Worm (Caenorhabditis elegans) whole organism, midembryonic: Measurements from ENCODE around the gene pat-6.

Experiments
- flt-1 ChIP-seq: fragments of 200-800 bp; sonication (Bioruptor generic); IDR thresholded peaks from 2 replicates; pipeline ENCODE4 v1.3.6; 2022; ENCODE audit warnings: missing genetic modification characterization, missing compliant biosample characterization
- klf-2 ChIP-seq: fragments of 200-800 bp; sonication (Bioruptor generic); conservative IDR thresholded peaks from 2 replicates; pipeline ENCODE4 v1.3.6; 2022; ENCODE audit warnings: missing genetic modification reagents, missing genetic modification characterization, missing compliant biosample characterization
- med-1 ChIP-seq: sonication (generic microtip); optimal IDR thresholded peaks from 2 replicates; lab custom pipeline; 2017; ENCODE audit warnings: missing genetic modification characterization, mild to moderate bottlenecking, missing compliant biosample characterization, antibody characterized with exemption, missing genetic modification reagents; ENCODE audit not compliant: insufficient read depth
- ref-1 ChIP-seq: fragments of 200-800 bp; sonication (Bioruptor generic); conservative IDR thresholded peaks from 2 replicates; pipeline ENCODE4 v1.3.6; 2022; ENCODE audit warnings: missing genetic modification reagents, missing genetic modification characterization, missing compliant biosample characterization
- tab-1 ChIP-seq: fragments of 200-800 bp; sonication (Bioruptor generic); IDR thresholded peaks from 2 replicates; pipeline ENCODE4 v1.3.6; 2022; ENCODE audit warnings: missing genetic modification characterization, missing compliant biosample characterization
- ztf-23 ChIP-seq: fragments of 200-800 bp; sonication (Bioruptor generic); IDR thresholded peaks from 2 replicates; pipeline ENCODE4 v1.3.6; 2022; ENCODE audit warnings: missing genetic modification reagents, missing genetic modification characterization, missing compliant biosample characterization

- no peak for TF ChIP-seq ref-1 (GFP tag; lab: Robert Waterston, UW)
- TF ChIP-seq ztf-23 (GFP tag; lab: Robert Waterston, UW), result no peak
- no peak for TF ChIP-seq tab-1 (GFP tag; lab: Robert Waterston, UW)
- TF ChIP-seq flt-1 (GFP tag; lab: Robert Waterston, UW), result no peak
- TF ChIP-seq med-1 (GFP tag; lab: Kevin White, UChicago), result no peak
- TF ChIP-seq klf-2 (GFP tag; lab: Robert Waterston, UW), result no peak
Observed at ce11 chrIV:218252-218651, 45.8 kb downstream of the pat-6 start, which contains the start of gene prdx-6.
